Worm (Caenorhabditis elegans) whole organism, late embryonic: Measurements from ENCODE around the gene srj-53.

ENCODE experiments used
- K02D7.2 ChIP-seq: sonication (generic microtip); optimal IDR thresholded peaks from 2 replicates; lab custom pipeline; 2017; ENCODE audit warnings: mild to moderate bottlenecking, missing genetic modification characterization, missing compliant biosample characterization
- ceh-19 ChIP-seq: fragments of 200-800 bp; sonication (Bioruptor generic); optimal IDR thresholded peaks from 2 replicates; lab custom pipeline; 2018; ENCODE audit warnings: mild to moderate bottlenecking, missing genetic modification characterization, missing compliant biosample characterization
- ceh-2 ChIP-seq: sonication (generic microtip); optimal IDR thresholded peaks from 2 replicates; lab custom pipeline; 2016; ENCODE audit warnings: missing genotype, missing genetic modification characterization, missing compliant biosample characterization
- dve-1 ChIP-seq: sonication (generic microtip); optimal IDR thresholded peaks from 2 replicates; lab custom pipeline; 2017; ENCODE audit warnings: antibody characterized with exemption, mild to moderate bottlenecking, missing genetic modification characterization, missing compliant biosample characterization
- fax-1 ChIP-seq: sonication (generic microtip); optimal IDR thresholded peaks from 2 replicates; lab custom pipeline; 2016; ENCODE audit warnings: missing genotype, missing genetic modification characterization, missing compliant biosample characterization
- lin-11 ChIP-seq: fragments of 200-800 bp; sonication (Bioruptor generic); optimal IDR thresholded peaks from 2 replicates; lab custom pipeline; 2018; ENCODE audit warnings: mild to moderate bottlenecking, missing genetic modification characterization, missing compliant biosample characterization
- nhr-11 ChIP-seq: fragments of 150-350 bp; optimal IDR thresholded peaks from 2 replicates; lab custom pipeline; 2014; ENCODE audit warnings: missing biosample characterization, missing genetic modification characterization
- pha-4 ChIP-seq: fragments of 150-350 bp; optimal IDR thresholded peaks from 2 replicates; lab custom pipeline; 2018; ENCODE audit warnings: missing biosample characterization, missing genetic modification reagents, missing genetic modification characterization
- sox-4 ChIP-seq: sonication (generic microtip); optimal IDR thresholded peaks from 2 replicates; lab custom pipeline; 2017; ENCODE audit warnings: mild to moderate bottlenecking, missing genetic modification characterization, inconsistent platforms, missing compliant biosample characterization
- tbx-2 ChIP-seq: sonication (generic microtip); optimal IDR thresholded peaks from 2 replicates; lab custom pipeline; 2016; ENCODE audit warnings: missing genetic modification characterization, missing compliant biosample characterization
- unc-55 ChIP-seq: sonication (generic microtip); optimal IDR thresholded peaks from 2 replicates; lab custom pipeline; 2017; ENCODE audit warnings: missing biosample characterization, missing genetic modification reagents, missing genetic modification characterization

DNA sequence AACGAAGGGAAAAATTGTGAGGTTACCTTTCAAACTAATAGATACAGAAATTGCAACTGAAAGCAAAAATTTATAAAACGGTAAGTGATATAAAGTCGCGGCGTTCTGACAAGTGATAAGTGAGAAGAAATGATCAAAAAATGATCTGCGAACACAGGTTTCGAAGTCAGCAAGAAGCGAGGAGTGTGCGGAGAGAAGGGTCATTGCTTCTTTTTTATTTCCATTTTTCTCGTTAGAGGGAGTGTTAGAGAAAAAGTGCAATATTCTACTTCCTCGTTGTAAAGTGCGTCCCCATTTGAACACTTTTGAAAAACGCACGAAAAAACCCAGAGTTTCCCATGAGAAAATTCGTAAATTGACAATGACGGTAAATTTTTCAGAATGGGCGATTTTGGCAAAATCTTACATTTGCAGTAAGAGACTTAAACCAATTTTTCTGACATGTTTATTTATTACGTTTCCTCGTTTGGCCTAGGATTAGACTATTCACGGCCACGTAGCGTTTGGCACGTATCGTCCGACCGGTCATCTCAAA lies 17.9 kb downstream of the srj-53 start, which contains the start of the genes fbxa-72 and srx-21:
- TF ChIP-seq nhr-11 (tag; lab: Kevin White, UChicago) (no peak), pha-4 (tag; lab: Kevin White, UChicago) (no peak), K02D7.2 (tag; lab: Kevin White, UChicago) (no peak), ceh-2 (tag; lab: Kevin White, UChicago) (no peak), lin-11 (tag; lab: Kevin White, UChicago) (no peak), unc-55 (no peak), tbx-2 (tag; lab: Kevin White, UChicago) (no peak), ceh-19 (no peak), sox-4 (tag; lab: Kevin White, UChicago) (no peak), fax-1 (tag; lab: Kevin White, UChicago) (no peak), dve-1 (tag; lab: Kevin White, UChicago) (no peak)
